Worm (Caenorhabditis elegans): Measurements from ENCODE around the gene F44B9.2.

DNA sequence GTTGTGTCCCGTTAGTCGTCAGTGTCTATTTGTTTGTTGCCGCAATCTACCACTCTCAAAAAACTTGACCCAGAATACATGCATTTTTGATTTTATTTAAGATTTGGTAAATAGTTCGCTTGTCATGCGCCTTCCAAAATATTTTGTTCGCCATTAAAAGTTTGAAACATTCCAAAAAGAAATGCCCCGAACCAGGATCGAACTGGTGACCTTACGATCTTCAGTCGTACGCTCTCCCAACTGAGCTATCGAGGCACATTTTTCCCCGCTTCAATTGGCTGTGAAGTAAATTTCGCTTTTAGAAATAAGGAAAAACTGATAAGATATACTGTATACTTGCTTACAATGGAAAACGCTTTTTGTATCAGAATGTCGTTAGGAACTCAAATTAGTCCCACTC is 44.0 kb upstream of the F44B9.2 start:
- no peak for TF ChIP-seq W03F9.2 (tag; optimal IDR thresholded peaks at IDR 0.05)
- no peak for TF ChIP-seq dao-5 (tag; optimal IDR thresholded peaks at IDR 0.05)
- TF ChIP-seq him-1 (tag; optimal IDR thresholded peaks at IDR 0.05) = no peak
